Fruit fly (Drosophila melanogaster) whole organism, wandering third instar larva: ENCODE results near the gene TfIIEbeta.

Experiments
- Abd-B ChIP-seq: fragments of >200 bp; optimal IDR thresholded peaks from 2 replicates; lab custom pipeline; 2017; ENCODE audit warnings: missing biosample characterization, missing genetic modification characterization
- CG32264 ChIP-seq: fragments of 200-800 bp; sonication (Bioruptor generic); optimal IDR thresholded peaks from 2 replicates; lab custom pipeline; 2016; ENCODE audit warnings: missing biosample characterization, missing genetic modification characterization
- CG9705 ChIP-seq: fragments of 200-800 bp; sonication (Bioruptor generic); optimal IDR thresholded peaks from 2 replicates; lab custom pipeline; 2018; ENCODE audit warnings: missing biosample characterization, mild to moderate bottlenecking, missing genetic modification characterization
- CrebA ChIP-seq: fragments of 200-800 bp; sonication (Bioruptor generic); optimal IDR thresholded peaks from 2 replicates; lab custom pipeline; 2016; ENCODE audit warnings: missing biosample characterization, mild to moderate bottlenecking, missing genetic modification characterization, borderline replicate concordance
- Dfd ChIP-seq: fragments of >200 bp; optimal IDR thresholded peaks from 2 replicates; lab custom pipeline; 2017; ENCODE audit warnings: missing biosample characterization, missing genetic modification characterization
- Dif ChIP-seq: fragments of 200-275, 200-300 bp; sonication (Bioruptor generic); optimal IDR thresholded peaks from 2 replicates; lab custom pipeline; 2018; ENCODE audit warnings: missing biosample characterization, missing genetic modification characterization; ENCODE audit not compliant: partially characterized antibody
- GATAd ChIP-seq: sonication (Bioruptor generic); optimal IDR thresholded peaks from 2 replicates; lab custom pipeline; 2016; ENCODE audit warnings: missing biosample characterization, missing genetic modification characterization
- HLH106 ChIP-seq: fragments of 200-800 bp; optimal IDR thresholded peaks from 3 replicates; lab custom pipeline; 2019; ENCODE audit warnings: missing biosample characterization, mild to moderate bottlenecking, missing genetic modification characterization, moderate library complexity
- Hnf4 ChIP-seq: fragments of 200-800 bp; sonication (Bioruptor generic); optimal IDR thresholded peaks from 2 replicates; lab custom pipeline; 2016; ENCODE audit warnings: missing biosample characterization, mild to moderate bottlenecking, missing genetic modification characterization
- Hr78 ChIP-seq: fragments of >200 bp; optimal IDR thresholded peaks from 2 replicates; lab custom pipeline; 2017; ENCODE audit warnings: missing biosample characterization, missing genetic modification characterization
- Hr83 ChIP-seq: fragments of 200-300 bp; sonication (Bioruptor generic); optimal IDR thresholded peaks from 2 replicates; lab custom pipeline; 2016; ENCODE audit warnings: missing biosample characterization, mild to moderate bottlenecking, missing genetic modification characterization, moderate library complexity; ENCODE audit not compliant: poor library complexity, severe bottlenecking
- Jra ChIP-seq: sonication (Bioruptor generic); optimal IDR thresholded peaks from 2 replicates; lab custom pipeline; 2016; ENCODE audit warnings: missing biosample characterization, missing genetic modification characterization
- Mio ChIP-seq: sonication (Bioruptor generic); optimal IDR thresholded peaks from 2 replicates; lab custom pipeline; 2016; ENCODE audit warnings: missing biosample characterization, missing genetic modification characterization
- Myc ChIP-seq: fragments of >200 bp; optimal IDR thresholded peaks from 2 replicates; lab custom pipeline; 2017
- N ChIP-seq: fragments of >200 bp; optimal IDR thresholded peaks from 2 replicates; lab custom pipeline; 2018; ENCODE audit warnings: missing biosample characterization, missing external identifiers, missing genetic modification characterization
- OdsH ChIP-seq: fragments of 200-800 bp; sonication (Bioruptor generic); optimal IDR thresholded peaks from 2 replicates; lab custom pipeline; 2016; ENCODE audit warnings: missing biosample characterization, mild to moderate bottlenecking, missing genetic modification characterization
- Rel ChIP-seq, 2 experiments: fragments of 200-800 bp; sonication (Bioruptor generic) in 1 of 2; optimal IDR thresholded peaks; 2 replicates in 1 of 2; 3 replicates in 1 of 2; lab custom pipeline; 2016 to 2019; ENCODE audit warnings: mild to moderate bottlenecking in 2 of 2, missing biosample characterization in 2 of 2, missing genetic modification characterization in 2 of 2, moderate library complexity in 1 of 2
- Sp1 ChIP-seq: fragments of 200-800 bp; sonication (Bioruptor generic); optimal IDR thresholded peaks from 3 replicates; lab custom pipeline; 2019; ENCODE audit warnings: missing biosample characterization, mild to moderate bottlenecking, missing genetic modification characterization, moderate library complexity
- Vsx2 ChIP-seq: fragments of 200-300, 225-300 bp; sonication (Bioruptor generic); optimal IDR thresholded peaks from 2 replicates; lab custom pipeline; 2018; ENCODE audit warnings: missing biosample characterization, missing genetic modification characterization; ENCODE audit not compliant: partially characterized antibody
- br ChIP-seq: fragments of 200-800 bp; sonication (Bioruptor generic); optimal IDR thresholded peaks from 2 replicates; lab custom pipeline; 2016; ENCODE audit warnings: missing biosample characterization, missing genetic modification characterization
- brk ChIP-seq: fragments of 200-800 bp; sonication (Bioruptor generic); optimal IDR thresholded peaks from 2 replicates; lab custom pipeline; 2016; ENCODE audit warnings: missing biosample characterization, mild to moderate bottlenecking, missing genetic modification characterization
- dl ChIP-seq, 2 experiments: fragments of 175-275, 200-275 bp in 1 of 2; fragments of 200-275 bp in 1 of 2; sonication (Bioruptor generic); optimal IDR thresholded peaks; lab custom pipeline; 2018; ENCODE audit warnings: mild to moderate bottlenecking in 2 of 2, missing biosample characterization in 2 of 2, missing genetic modification characterization in 2 of 2, moderate library complexity in 2 of 2; ENCODE audit not compliant: partially characterized antibody in 2 of 2, insufficient read depth in 1 of 2
- dmrt93B ChIP-seq: fragments of 200-800 bp; sonication (Bioruptor generic); optimal IDR thresholded peaks from 2 replicates; lab custom pipeline; 2018; ENCODE audit warnings: missing biosample characterization, mild to moderate bottlenecking, missing genetic modification characterization
- dsf ChIP-seq: sonication (Bioruptor generic); optimal IDR thresholded peaks from 2 replicates; lab custom pipeline; 2016; ENCODE audit warnings: missing biosample characterization, missing genetic modification characterization, borderline replicate concordance
- ey ChIP-seq: fragments of 200-800 bp; sonication (Bioruptor generic); optimal IDR thresholded peaks from 2 replicates; lab custom pipeline; 2016; ENCODE audit warnings: missing biosample characterization, missing genetic modification characterization
- foxo ChIP-seq, 2 experiments: fragments of 200-800 bp; sonication (Bioruptor generic); optimal IDR thresholded peaks; 2 replicates in 1 of 2; 3 replicates in 1 of 2; lab custom pipeline; 2016 to 2017; ENCODE audit warnings: missing biosample characterization in 2 of 2, missing genetic modification characterization in 2 of 2
- fru ChIP-seq: fragments of 200-800 bp; sonication (Bioruptor generic); optimal IDR thresholded peaks from 3 replicates; lab custom pipeline; 2016; ENCODE audit warnings: missing biosample characterization, mild to moderate bottlenecking, missing genetic modification characterization
- h ChIP-seq: fragments of 200-800 bp; sonication (Bioruptor generic); optimal IDR thresholded peaks from 3 replicates; lab custom pipeline; 2016; ENCODE audit warnings: missing biosample characterization, mild to moderate bottlenecking, missing genetic modification characterization
- jim ChIP-seq: fragments of 175-275, 200-325 bp; sonication (Bioruptor generic); optimal IDR thresholded peaks from 2 replicates; lab custom pipeline; 2016; ENCODE audit warnings: missing biosample characterization, mild to moderate bottlenecking, missing genetic modification characterization
- lola ChIP-seq: fragments of >200 bp; optimal IDR thresholded peaks from 2 replicates; lab custom pipeline; 2017; ENCODE audit warnings: missing biosample characterization, missing genetic modification characterization
- pan ChIP-seq: fragments of >200 bp; optimal IDR thresholded peaks from 2 replicates; lab custom pipeline; 2017
- psq ChIP-seq: fragments of 200-800 bp; sonication (Bioruptor generic); optimal IDR thresholded peaks from 3 replicates; lab custom pipeline; 2017; ENCODE audit warnings: missing biosample characterization, mild to moderate bottlenecking, missing genetic modification characterization, moderate library complexity
- rgr ChIP-seq: fragments of 200-800 bp; sonication (Bioruptor generic); optimal IDR thresholded peaks from 3 replicates; lab custom pipeline; 2016; ENCODE audit warnings: missing biosample characterization, mild to moderate bottlenecking, missing genetic modification characterization
- sage ChIP-seq: fragments of 200-800 bp; sonication (Bioruptor generic); optimal IDR thresholded peaks from 2 replicates; lab custom pipeline; 2016; ENCODE audit warnings: missing biosample characterization, mild to moderate bottlenecking, missing genetic modification characterization
- sv ChIP-seq: fragments of 200-800 bp; sonication (Bioruptor generic); optimal IDR thresholded peaks from 3 replicates; lab custom pipeline; 2016; ENCODE audit warnings: missing biosample characterization, missing genetic modification characterization
- tai ChIP-seq: sonication (Bioruptor generic); optimal IDR thresholded peaks from 2 replicates; lab custom pipeline; 2016; ENCODE audit warnings: missing biosample characterization, missing genetic modification characterization
- usp ChIP-seq: fragments of >200 bp; optimal IDR thresholded peaks from 2 replicates; lab custom pipeline; 2017; ENCODE audit warnings: missing biosample characterization, missing genetic modification characterization
- woc ChIP-seq: sonication (Bioruptor generic); optimal IDR thresholded peaks from 2 replicates; lab custom pipeline; 2016; ENCODE audit warnings: missing biosample characterization, mild to moderate bottlenecking, missing genetic modification characterization

The TfIIEbeta gene

DNA sequence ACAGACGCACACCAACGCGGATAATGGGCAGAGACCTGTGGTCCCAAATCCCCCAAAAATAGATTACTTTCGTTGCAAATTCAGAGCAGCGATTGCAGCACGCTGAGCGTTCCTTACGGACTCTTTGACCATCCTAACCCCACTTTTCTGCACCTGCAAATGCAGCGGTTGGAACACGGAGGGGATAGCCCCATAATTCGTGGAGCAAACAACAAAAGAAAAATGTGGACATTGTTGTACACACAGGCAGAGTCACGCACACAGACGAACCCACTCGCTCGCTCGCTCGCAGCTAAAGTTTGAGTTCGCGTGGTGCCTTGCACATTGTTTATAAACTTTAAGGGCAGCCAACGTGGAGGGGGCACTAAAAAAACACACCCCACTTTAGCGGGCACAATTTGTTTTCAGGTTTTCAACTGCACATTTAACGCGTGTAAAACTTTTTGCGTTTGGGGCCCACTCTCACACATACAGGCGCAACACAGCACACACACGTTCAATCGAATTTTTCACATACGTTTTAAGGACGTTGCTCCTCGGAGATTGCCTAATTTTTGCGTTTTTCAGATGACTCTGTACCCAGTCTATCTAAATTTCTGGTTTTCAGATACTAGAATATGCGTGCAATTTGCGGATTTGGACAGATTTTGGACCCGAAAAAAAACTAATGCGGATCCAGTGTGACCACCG lies 33.1 kb upstream of the TfIIEbeta start:
- TF ChIP-seq Sp1 (GFP tag; lab: Kevin White, UChicago) (no peak), fru (no peak), dmrt93B (GFP tag; lab: Kevin White, UChicago) (no peak), Mio (GFP tag; lab: Kevin White, UChicago) (no peak), Hr78 (no peak), Dif (no peak), HLH106 (no peak), woc (GFP tag; lab: Kevin White, UChicago) (no peak), Hr83 (GFP tag; lab: Kevin White, UChicago) (no peak), GATAd (no peak), N (GFP tag; lab: Kevin White, UChicago) (peak; percentile 14), Rel (GFP tag; optimal IDR thresholded peaks at IDR 0.05; lab: Kevin White, UChicago) (no peak), Rel (tag; optimal IDR thresholded peaks at IDR 0.05; lab: Kevin White, UChicago) (peak; percentile 97), Abd-B (GFP tag; lab: Kevin White, UChicago) (no peak), lola (no peak), psq (no peak)

DNA sequence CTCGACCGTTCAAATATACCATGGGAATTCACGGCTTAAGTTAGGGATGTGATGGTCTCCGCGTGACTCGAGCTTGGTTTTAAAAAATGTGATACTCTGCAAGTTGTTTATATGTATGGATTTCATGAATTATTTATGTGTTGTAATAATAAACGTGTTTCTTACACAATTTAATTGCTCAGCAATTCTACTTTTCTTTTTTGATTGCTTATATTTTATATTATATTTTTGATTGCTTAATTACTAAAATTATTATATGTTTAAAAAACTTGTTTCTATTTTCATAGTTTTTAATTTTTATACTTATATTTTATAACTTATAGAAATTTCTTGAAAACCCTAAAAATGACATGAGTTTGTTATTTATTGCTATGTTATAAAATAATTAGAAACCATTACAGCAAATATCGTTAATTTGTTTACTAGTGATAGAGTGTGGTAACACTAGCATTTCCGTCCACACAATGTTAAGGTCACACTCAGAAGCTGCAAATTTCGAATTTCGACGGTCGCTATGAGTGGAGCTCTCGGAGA lies 32.5 kb upstream of the TfIIEbeta start, which contains the start of the genes ago and CG1265:
Gene ago, minus strand, starts transcription at position 6 of the 534 bp plus-strand sequence.
Gene CG1265, plus strand, starts transcription at position 476 of the 534 bp plus-strand sequence.
- TF ChIP-seq Mio (GFP tag; lab: Kevin White, UChicago) (no peak), dmrt93B (GFP tag; lab: Kevin White, UChicago) (peak; percentile 51), tai (GFP tag; lab: Kevin White, UChicago) (no peak), Abd-B (GFP tag; lab: Kevin White, UChicago) (no peak), Hr78 (no peak), Vsx2 (GFP tag; lab: Kevin White, UChicago) (no peak), fru (no peak), CG32264 (GFP tag; lab: Kevin White, UChicago) (no peak), rgr (GFP tag; lab: Kevin White, UChicago) (peak; percentile 15), pan (lab: Kevin White, UChicago) (no peak), Hr83 (GFP tag; lab: Kevin White, UChicago) (peak; percentile 2), brk (no peak), Jra (GFP tag; lab: Kevin White, UChicago) (no peak), Dif (no peak), br (GFP tag; lab: Kevin White, UChicago) (no peak), HLH106 (peak; percentile 62), psq (peak; percentile 9), ey (GFP tag; lab: Kevin White, UChicago) (no peak), sv (GFP tag; lab: Kevin White, UChicago) (peak; percentile 15), dl (GFP tag; optimal IDR thresholded peaks at IDR 0.05; lab: Kevin White, UChicago; ENCODE audit: insufficient read depth in 1 of 2, partially characterized antibody in 2 of 2) (no peak), sage (GFP tag; lab: Kevin White, UChicago) (no peak), GATAd (no peak), OdsH (peak; percentile 29), usp (GFP tag; lab: Kevin White, UChicago) (no peak), Rel (GFP tag; optimal IDR thresholded peaks at IDR 0.05; lab: Kevin White, UChicago) (no peak), Rel (tag; optimal IDR thresholded peaks at IDR 0.05; lab: Kevin White, UChicago) (no peak), woc (GFP tag; lab: Kevin White, UChicago) (peak; percentile 22), CG9705 (GFP tag; lab: Kevin White, UChicago) (peak; percentile 32), N (GFP tag; lab: Kevin White, UChicago) (no peak), jim (GFP tag; lab: Kevin White, UChicago) (no peak), Sp1 (GFP tag; lab: Kevin White, UChicago) (peak; percentile 60), dsf (GFP tag; lab: Kevin White, UChicago) (no peak), foxo (GFP tag; optimal IDR thresholded peaks at IDR 0.05; lab: Kevin White, UChicago) (peak in 1 of 2 experiments; percentile 36), Dfd (no peak), lola (no peak), Hnf4 (peak; percentile 12), h (GFP tag; lab: Kevin White, UChicago) (peak; percentile 29), Myc (lab: Kevin White, UChicago) (peak; percentile 1), CrebA (GFP tag; lab: Kevin White, UChicago) (no peak)
